Fruit fly (Drosophila melanogaster) whole organism, embryonic: ENCODE measurements around the gene Baldspot.

Source experiments
- BtbVII ChIP-seq: fragments of 200-800 bp; sonication (Bioruptor generic); optimal IDR thresholded peaks from 3 replicates; lab custom pipeline; 2017; ENCODE audit warnings: missing biosample characterization, mild to moderate bottlenecking, missing genetic modification characterization
- CG10267 ChIP-seq: fragments of 200-800 bp; sonication (Bioruptor generic); optimal IDR thresholded peaks from 2 replicates; lab custom pipeline; 2018; ENCODE audit warnings: missing biosample characterization, mild to moderate bottlenecking, missing genetic modification characterization, moderate library complexity
- CG10431 ChIP-seq: fragments of 200-800 bp; sonication (Bioruptor generic); optimal IDR thresholded peaks from 3 replicates; lab custom pipeline; 2018; ENCODE audit warnings: missing biosample characterization, mild to moderate bottlenecking, missing genetic modification characterization
- CG10979 ChIP-seq: fragments of 200-800 bp; sonication (Bioruptor generic); optimal IDR thresholded peaks from 2 replicates; lab custom pipeline; 2018; ENCODE audit warnings: missing biosample characterization, mild to moderate bottlenecking, missing genetic modification characterization, moderate library complexity
- CG11504 ChIP-seq: fragments of 200-800 bp; sonication (Bioruptor generic); optimal IDR thresholded peaks from 3 replicates; lab custom pipeline; 2019; ENCODE audit warnings: missing biosample characterization, mild to moderate bottlenecking, missing genetic modification characterization, moderate library complexity
- CG13296 ChIP-seq: fragments of 200-800 bp; sonication (Bioruptor generic); optimal IDR thresholded peaks from 3 replicates; lab custom pipeline; 2018; ENCODE audit warnings: missing biosample characterization, mild to moderate bottlenecking, missing genetic modification characterization
- CG15601 ChIP-seq: fragments of 200-800 bp; sonication (Bioruptor generic); optimal IDR thresholded peaks from 3 replicates; lab custom pipeline; 2019; ENCODE audit warnings: missing biosample characterization, mild to moderate bottlenecking, missing genetic modification characterization, moderate library complexity
- CG15696 ChIP-seq: fragments of 200-800 bp; sonication (Bioruptor generic); optimal IDR thresholded peaks from 2 replicates; lab custom pipeline; 2019; ENCODE audit warnings: missing biosample characterization, mild to moderate bottlenecking, missing genetic modification characterization, moderate library complexity
- CG16815 ChIP-seq: fragments of 200-800 bp; sonication (Bioruptor generic); optimal IDR thresholded peaks from 3 replicates; lab custom pipeline; 2017; ENCODE audit warnings: missing biosample characterization, mild to moderate bottlenecking, missing genetic modification characterization
- CG17361 ChIP-seq: fragments of 200-800 bp; sonication (Bioruptor generic); IDR thresholded peaks from 3 replicates; pipeline ENCODE4 v1.3.6; 2022; ENCODE audit warnings: missing biosample characterization, missing genetic modification characterization
- CG17829 ChIP-seq: fragments of 200-800 bp; optimal IDR thresholded peaks from 2 replicates; lab custom pipeline; 2019; ENCODE audit warnings: missing biosample characterization, mild to moderate bottlenecking, missing genetic modification characterization, moderate library complexity
- CG18476 ChIP-seq: fragments of 200-800 bp; sonication (Bioruptor generic); optimal IDR thresholded peaks from 2 replicates; lab custom pipeline; 2016; ENCODE audit warnings: missing biosample characterization, mild to moderate bottlenecking, missing genetic modification characterization
- CG18764 ChIP-seq: fragments of 200-800 bp; sonication (Bioruptor generic); optimal IDR thresholded peaks from 3 replicates; lab custom pipeline; 2016; ENCODE audit warnings: missing biosample characterization, missing genetic modification characterization
- CG30403 ChIP-seq: fragments of 200-800 bp; sonication (Bioruptor generic); optimal IDR thresholded peaks from 3 replicates; lab custom pipeline; 2016; ENCODE audit warnings: missing biosample characterization, missing genetic modification characterization
- CG4424 ChIP-seq: fragments of 200-800 bp; sonication (Bioruptor generic); optimal IDR thresholded peaks from 3 replicates; lab custom pipeline; 2016; ENCODE audit warnings: missing biosample characterization, missing genetic modification characterization
- CG7372 ChIP-seq: fragments of 200-800 bp; sonication (Bioruptor generic); IDR thresholded peaks from 2 replicates; pipeline ENCODE4 v1.3.6; 2022; ENCODE audit warnings: missing biosample characterization, missing genetic modification characterization
- CG7556 ChIP-seq: fragments of 200-800 bp; sonication (Bioruptor generic); optimal IDR thresholded peaks from 2 replicates; lab custom pipeline; 2017; ENCODE audit warnings: missing biosample characterization, mild to moderate bottlenecking, missing genetic modification characterization
- CG7839 ChIP-seq: fragments of 200-800 bp; sonication (Bioruptor generic); optimal IDR thresholded peaks from 3 replicates; lab custom pipeline; 2018; ENCODE audit warnings: missing biosample characterization, mild to moderate bottlenecking, missing genetic modification characterization, moderate library complexity
- Dbx ChIP-seq: fragments of 200-800 bp; sonication (Bioruptor generic); IDR thresholded peaks from 3 replicates; pipeline ENCODE4 v1.3.6; 2022; ENCODE audit warnings: missing biosample characterization, missing genetic modification characterization
- Drgx ChIP-seq: fragments of 200-800 bp; sonication (Bioruptor generic); IDR thresholded peaks from 2 replicates; pipeline ENCODE4 v1.3.6; 2022; ENCODE audit warnings: missing biosample characterization, missing genetic modification characterization
- Fer3 ChIP-seq: fragments of 200-800 bp; sonication (Bioruptor generic); optimal IDR thresholded peaks from 2 replicates; lab custom pipeline; 2018; ENCODE audit warnings: missing biosample characterization, mild to moderate bottlenecking, missing genetic modification characterization, moderate library complexity
- Hr39 ChIP-seq: fragments of >200 bp; optimal IDR thresholded peaks from 2 replicates; lab custom pipeline; 2017
- MTF-1 ChIP-seq: fragments of 200-800 bp; sonication (Bioruptor generic); optimal IDR thresholded peaks from 2 replicates; lab custom pipeline; 2018; ENCODE audit warnings: missing biosample characterization, mild to moderate bottlenecking, missing genetic modification characterization, borderline replicate concordance
- Oaz ChIP-seq: fragments of 200-800 bp; sonication (Bioruptor generic); IDR thresholded peaks from 2 replicates; pipeline ENCODE4 v1.3.6; 2022; ENCODE audit warnings: missing biosample characterization, missing genetic modification characterization
- PHDP ChIP-seq: fragments of 200-800 bp; sonication (Bioruptor generic); optimal IDR thresholded peaks from 3 replicates; lab custom pipeline; 2018; ENCODE audit warnings: missing biosample characterization, mild to moderate bottlenecking, missing genetic modification characterization, moderate library complexity
- Ptx1 ChIP-seq: fragments of 200-800 bp; sonication (Bioruptor generic); IDR thresholded peaks from 2 replicates; pipeline ENCODE4 v1.3.6; 2022; ENCODE audit warnings: missing biosample characterization, missing genetic modification characterization
- Sox100B ChIP-seq: fragments of 200-800 bp; sonication (Bioruptor generic); optimal IDR thresholded peaks from 3 replicates; lab custom pipeline; 2018; ENCODE audit warnings: missing biosample characterization, mild to moderate bottlenecking, missing genetic modification characterization
- Sox102F ChIP-seq: fragments of 200-800 bp; sonication (Bioruptor generic); optimal IDR thresholded peaks from 2 replicates; lab custom pipeline; 2018; ENCODE audit warnings: missing biosample characterization, mild to moderate bottlenecking, missing genetic modification characterization, moderate library complexity
- ase ChIP-seq: fragments of 200-800 bp; sonication (Bioruptor generic); IDR thresholded peaks from 3 replicates; pipeline ENCODE4 v1.3.6; 2022; ENCODE audit warnings: missing biosample characterization, missing genetic modification characterization
- bsh ChIP-seq, 2 experiments: fragments of 200-800 bp; sonication (Bioruptor generic); optimal IDR thresholded peaks; 2 replicates each; lab custom pipeline; 2017 to 2018; ENCODE audit warnings: mild to moderate bottlenecking in 2 of 2, missing biosample characterization in 2 of 2, missing genetic modification characterization in 2 of 2, moderate library complexity in 1 of 2
- btn ChIP-seq: fragments of 200-800 bp; sonication (Bioruptor generic); optimal IDR thresholded peaks from 2 replicates; lab custom pipeline; 2016; ENCODE audit warnings: missing biosample characterization, missing genetic modification characterization
- caup ChIP-seq: fragments of 200-800 bp; sonication (Bioruptor generic); optimal IDR thresholded peaks from 3 replicates; lab custom pipeline; 2017; ENCODE audit warnings: missing biosample characterization, mild to moderate bottlenecking, missing genetic modification characterization, moderate library complexity; ENCODE audit not compliant: severe bottlenecking
- ci ChIP-seq: fragments of 200-800 bp; sonication (Bioruptor generic); IDR thresholded peaks from 3 replicates; pipeline ENCODE4 v1.3.6; 2022; ENCODE audit warnings: missing biosample characterization, missing genetic modification characterization
- danr ChIP-seq: fragments of 200-800 bp; sonication (Bioruptor generic); IDR thresholded peaks from 2 replicates; pipeline ENCODE4 v1.3.6; 2022; ENCODE audit warnings: missing biosample characterization, missing genetic modification characterization
- dati ChIP-seq: fragments of 200-800 bp; sonication (Bioruptor generic); IDR thresholded peaks from 2 replicates; pipeline ENCODE4 v1.3.6; 2022; ENCODE audit warnings: missing biosample characterization, missing genetic modification characterization
- dpn ChIP-seq, 2 experiments: fragments of 200-800 bp; sonication (Bioruptor generic); optimal IDR thresholded peaks; 3 replicates each; lab custom pipeline; 2016; ENCODE audit warnings: missing biosample characterization in 2 of 2, missing genetic modification characterization in 2 of 2
- dysf ChIP-seq: fragments of 200-800 bp; sonication (Bioruptor generic); IDR thresholded peaks from 3 replicates; pipeline ENCODE4 v1.3.6; 2022; ENCODE audit warnings: missing biosample characterization, missing genetic modification characterization
- en ChIP-seq: fragments of 200-800 bp; sonication (Bioruptor generic); optimal IDR thresholded peaks from 2 replicates; lab custom pipeline; 2016; ENCODE audit warnings: missing biosample characterization, missing genetic modification characterization
- fd3F ChIP-seq: fragments of 200-800 bp; sonication (Bioruptor generic); optimal IDR thresholded peaks from 2 replicates; lab custom pipeline; 2018; ENCODE audit warnings: missing biosample characterization, mild to moderate bottlenecking, missing genetic modification characterization, moderate library complexity
- fd96Cb ChIP-seq: fragments of 200-800 bp; sonication (Bioruptor generic); optimal IDR thresholded peaks from 2 replicates; lab custom pipeline; 2018; ENCODE audit warnings: missing biosample characterization, mild to moderate bottlenecking, missing genetic modification characterization, moderate library complexity
- fu2 ChIP-seq: fragments of 200-800 bp; sonication (Bioruptor generic); optimal IDR thresholded peaks from 2 replicates; lab custom pipeline; 2016; ENCODE audit warnings: missing biosample characterization, missing genetic modification characterization
- lab ChIP-seq: fragments of 200-800 bp; sonication (Bioruptor generic); optimal IDR thresholded peaks from 3 replicates; lab custom pipeline; 2017; ENCODE audit warnings: missing biosample characterization, missing genetic modification characterization, mild to moderate bottlenecking, moderate library complexity, missing genetic modification reagents
- nmo ChIP-seq: fragments of 200-800 bp; sonication (Bioruptor generic); optimal IDR thresholded peaks from 2 replicates; lab custom pipeline; 2018; ENCODE audit warnings: missing biosample characterization, mild to moderate bottlenecking, missing genetic modification characterization, moderate library complexity
- phol ChIP-seq: fragments of 200-800 bp; sonication (Bioruptor generic); optimal IDR thresholded peaks from 3 replicates; lab custom pipeline; 2018; ENCODE audit warnings: missing biosample characterization, mild to moderate bottlenecking, missing genetic modification characterization, moderate library complexity
- salm ChIP-seq: fragments of 200-800 bp; sonication (Bioruptor generic); optimal IDR thresholded peaks from 2 replicates; lab custom pipeline; 2018; ENCODE audit warnings: missing biosample characterization, mild to moderate bottlenecking, missing genetic modification characterization
- sens ChIP-seq: fragments of 200-800 bp; sonication (Bioruptor generic); peaks from one replicate; lab custom pipeline; 2016; ENCODE audit warnings: missing biosample characterization, missing genetic modification characterization
- sisA ChIP-seq: fragments of 200-800 bp; sonication (Bioruptor generic); IDR thresholded peaks from 2 replicates; pipeline ENCODE4 v1.3.6; 2022; ENCODE audit warnings: missing biosample characterization, missing genetic modification characterization
- slbo ChIP-seq: fragments of 200-800 bp; sonication (Bioruptor generic); IDR thresholded peaks from 2 replicates; pipeline ENCODE4 v1.3.6; 2022; ENCODE audit warnings: missing biosample characterization, missing genetic modification characterization
- tap ChIP-seq: fragments of 200-800 bp; optimal IDR thresholded peaks from 3 replicates; lab custom pipeline; 2019; ENCODE audit warnings: missing biosample characterization, mild to moderate bottlenecking, missing genetic modification characterization, moderate library complexity
- trem ChIP-seq: fragments of 200-800 bp; optimal IDR thresholded peaks from 3 replicates; lab custom pipeline; 2019; ENCODE audit warnings: missing biosample characterization, mild to moderate bottlenecking, missing genetic modification characterization, moderate library complexity

The Baldspot gene

DNA sequence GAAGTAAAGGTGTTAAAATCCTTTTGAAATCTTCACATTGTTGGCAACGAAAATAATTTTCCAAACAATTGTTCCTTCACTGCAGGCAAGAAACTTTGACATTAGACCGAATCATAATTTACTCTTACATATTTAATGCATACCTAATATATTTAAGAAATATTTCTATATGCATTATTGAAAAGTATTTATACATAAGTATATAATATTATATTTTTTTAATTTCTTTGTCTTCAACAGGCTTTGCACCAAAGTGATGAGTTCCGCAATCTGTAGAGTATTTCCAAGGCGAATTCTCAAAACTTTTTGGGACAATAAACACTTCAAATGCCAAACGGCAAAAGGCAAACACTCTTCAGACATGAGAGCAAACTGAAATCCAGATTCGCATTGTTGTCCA is 35.7 kb upstream of the Baldspot start (continued):
- TF ChIP-seq PHDP (tag; lab: Kevin White, UChicago) (peak; percentile 56), en (GFP tag; lab: Kevin White, UChicago) (no peak), ase (GFP tag; lab: Robert Waterston, UW) (peak; percentile 35; the same call in 1 of the 3 replicates), Ptx1 (peak; percentile 66), tap (tag; lab: Kevin White, UChicago) (peak; percentile 46), Oaz (no peak), CG7839 (tag; lab: Kevin White, UChicago) (peak; percentile 53), Sox100B (GFP tag; lab: Kevin White, UChicago) (peak; percentile 53), CG11504 (tag; lab: Kevin White, UChicago) (peak; percentile 73), Fer3 (tag; lab: Kevin White, UChicago) (peak; percentile 51), nmo (GFP tag; lab: Kevin White, UChicago) (peak; percentile 53), CG17361 (GFP tag; lab: Robert Waterston, UW) (peak; percentile 67; the same call in 2 of the 3 replicates), CG17829 (tag; lab: Kevin White, UChicago) (peak; percentile 39), ci (GFP tag; lab: Robert Waterston, UW) (peak; percentile 40; the same call in 1 of the 3 replicates), fd96Cb (peak; percentile 57), Dbx (GFP tag; lab: Robert Waterston, UW) (0 out of 3 replicates have a peak, but pooled peaks have one; percentile 21), sisA (GFP tag; lab: Robert Waterston, UW) (0 out of 2 replicates have a peak, but pooled peaks have one; percentile 21), CG10267 (tag; lab: Kevin White, UChicago) (peak; percentile 31), phol (tag; lab: Kevin White, UChicago) (peak; percentile 46), CG10431 (GFP tag; lab: Kevin White, UChicago) (no peak), dpn (GFP tag; optimal IDR thresholded peaks at IDR 0.05; lab: Kevin White, UChicago) (peak in 1 of 2 experiments; percentile 6), salm (tag; lab: Kevin White, UChicago) (no peak), CG18476 (GFP tag; lab: Kevin White, UChicago) (no peak), trem (peak; percentile 6), Hr39 (no peak), dati (GFP tag; lab: Robert Waterston, UW) (no peak), bsh (GFP tag; optimal IDR thresholded peaks at IDR 0.05; lab: Kevin White, UChicago) (peak in 1 of 2 experiments; percentile 72), CG13296 (GFP tag; lab: Kevin White, UChicago) (peak; percentile 46), CG15601 (tag; lab: Kevin White, UChicago) (peak; percentile 4), CG10979 (tag; lab: Kevin White, UChicago) (peak; percentile 49), fu2 (no peak), Drgx (GFP tag; lab: Robert Waterston, UW) (peak; percentile 58), sens (no peak), CG18764 (GFP tag; lab: Kevin White, UChicago) (peak; percentile 20), slbo (GFP tag; lab: Robert Waterston, UW) (peak; percentile 66), CG7372 (GFP tag; lab: Robert Waterston, UW) (no peak), caup (peak; percentile 7), CG15696 (tag; lab: Kevin White, UChicago) (no peak), danr (GFP tag; lab: Robert Waterston, UW) (0 out of 2 replicates have a peak, but pooled peaks have one; percentile 16), CG30403 (GFP tag; lab: Kevin White, UChicago) (peak; percentile 42), BtbVII (peak; percentile 7), btn (no peak), fd3F (peak; percentile 31), CG16815 (no peak), Sox102F (GFP tag; lab: Kevin White, UChicago) (peak; percentile 75), MTF-1 (no peak), CG7556 (GFP tag; lab: Kevin White, UChicago) (peak; percentile 29), dysf (0 out of 3 replicates have a peak, but pooled peaks have one; percentile 33), lab (GFP tag; lab: Kevin White, UChicago) (peak; percentile 3), CG4424 (peak; percentile 24)
